Fruit fly (Drosophila melanogaster) whole organism, embryonic: Measurements from ENCODE around the gene Rilpl.

Experiments
- Aef1 ChIP-seq: fragments of 200-800 bp; sonication (Bioruptor generic); IDR thresholded peaks from 3 replicates; pipeline ENCODE4 v1.3.6; 2022; ENCODE audit warnings: missing biosample characterization, missing genetic modification characterization
- Asciz ChIP-seq: fragments of 200-800 bp; sonication (Bioruptor generic); optimal IDR thresholded peaks from 2 replicates; lab custom pipeline; 2017; ENCODE audit warnings: missing biosample characterization, mild to moderate bottlenecking, missing genetic modification characterization, missing genetic modification reagents
- CG10267 ChIP-seq: fragments of 200-800 bp; sonication (Bioruptor generic); optimal IDR thresholded peaks from 2 replicates; lab custom pipeline; 2018; ENCODE audit warnings: missing biosample characterization, mild to moderate bottlenecking, missing genetic modification characterization, moderate library complexity
- CG10274 ChIP-seq: fragments of 200-800 bp; sonication (Bioruptor generic); optimal IDR thresholded peaks from 3 replicates; lab custom pipeline; 2017; ENCODE audit warnings: missing biosample characterization, mild to moderate bottlenecking, missing genetic modification characterization
- CG10543 ChIP-seq: fragments of 200-800 bp; sonication (Bioruptor generic); optimal IDR thresholded peaks from 3 replicates; lab custom pipeline; 2017; ENCODE audit warnings: missing biosample characterization, mild to moderate bottlenecking, missing genetic modification characterization, moderate library complexity
- CG11085 ChIP-seq: fragments of 200-800 bp; sonication (Bioruptor generic); IDR thresholded peaks from 2 replicates; pipeline ENCODE4 v1.3.6; 2022; ENCODE audit warnings: missing biosample characterization, missing genetic modification characterization
- CG12219 ChIP-seq: fragments of 200-800 bp; sonication (Bioruptor generic); optimal IDR thresholded peaks from 3 replicates; lab custom pipeline; 2018; ENCODE audit warnings: missing biosample characterization, mild to moderate bottlenecking, missing genetic modification characterization
- CG13424 ChIP-seq: fragments of 200-800 bp; sonication (Bioruptor generic); optimal IDR thresholded peaks from 2 replicates; lab custom pipeline; 2019; ENCODE audit warnings: missing biosample characterization, mild to moderate bottlenecking, missing genetic modification characterization, moderate library complexity
- CG14014 ChIP-seq: fragments of 200-800 bp; sonication (Bioruptor generic); IDR thresholded peaks from 2 replicates; pipeline ENCODE4 v1.3.6; 2022; ENCODE audit warnings: missing biosample characterization, missing genetic modification characterization
- CG14860 ChIP-seq: fragments of 200-800 bp; sonication (Bioruptor generic); IDR thresholded peaks from 3 replicates; pipeline ENCODE4 v1.3.6; 2022; ENCODE audit warnings: missing biosample characterization, missing genetic modification characterization; ENCODE audit not compliant: partially characterized antibody
- CG16779 ChIP-seq: fragments of 200-800 bp; sonication (Bioruptor generic); IDR thresholded peaks from 2 replicates; pipeline ENCODE4 v1.3.6; 2022; ENCODE audit warnings: missing biosample characterization, missing genetic modification characterization
- CG16815 ChIP-seq: fragments of 200-800 bp; sonication (Bioruptor generic); optimal IDR thresholded peaks from 3 replicates; lab custom pipeline; 2017; ENCODE audit warnings: missing biosample characterization, mild to moderate bottlenecking, missing genetic modification characterization
- CG18599 ChIP-seq: fragments of 200-800 bp; sonication (Bioruptor generic); optimal IDR thresholded peaks from 3 replicates; lab custom pipeline; 2017; ENCODE audit warnings: missing biosample characterization, missing genetic modification characterization, mild to moderate bottlenecking, moderate library complexity, missing genetic modification reagents
- CG30431 ChIP-seq: fragments of 200-800 bp; sonication (Bioruptor generic); optimal IDR thresholded peaks from 2 replicates; lab custom pipeline; 2017; ENCODE audit warnings: missing biosample characterization, missing genetic modification characterization
- CG3065 ChIP-seq: fragments of 200-800 bp; sonication (Bioruptor generic); optimal IDR thresholded peaks from 2 replicates; lab custom pipeline; 2016; ENCODE audit warnings: missing biosample characterization, missing genetic modification characterization
- CG31388 ChIP-seq: fragments of 200-800 bp; sonication (Bioruptor generic); optimal IDR thresholded peaks from 2 replicates; lab custom pipeline; 2016; ENCODE audit warnings: missing biosample characterization, missing genetic modification characterization
- CG34224 ChIP-seq: fragments of 200-800 bp; sonication (Bioruptor generic); IDR thresholded peaks from 3 replicates; pipeline ENCODE4 v1.3.6; 2022; ENCODE audit warnings: missing biosample characterization, missing genetic modification characterization; ENCODE audit not compliant: partially characterized antibody
- CG3995 ChIP-seq: fragments of 200-800 bp; sonication (Bioruptor generic); optimal IDR thresholded peaks from 3 replicates; lab custom pipeline; 2016; ENCODE audit warnings: missing biosample characterization, missing genetic modification characterization
- CG5245 ChIP-seq: fragments of 200-800 bp; sonication (Bioruptor generic); optimal IDR thresholded peaks from 3 replicates; lab custom pipeline; 2016; ENCODE audit warnings: missing biosample characterization, missing genetic modification characterization
- CG6272 ChIP-seq: fragments of 200-800 bp; sonication (Bioruptor generic); IDR thresholded peaks from 2 replicates; pipeline ENCODE4 v1.3.6; 2022; ENCODE audit warnings: missing biosample characterization, missing genetic modification characterization
- CG6654 ChIP-seq: fragments of 200-800 bp; sonication (Bioruptor generic); optimal IDR thresholded peaks from 2 replicates; lab custom pipeline; 2017; ENCODE audit warnings: missing biosample characterization, mild to moderate bottlenecking, missing genetic modification characterization
- CG6689 ChIP-seq: fragments of 200-800 bp; sonication (Bioruptor generic); IDR thresholded peaks from 2 replicates; pipeline ENCODE4 v1.3.6; 2022; ENCODE audit warnings: missing biosample characterization, missing genetic modification characterization
- CG7556 ChIP-seq: fragments of 200-800 bp; sonication (Bioruptor generic); optimal IDR thresholded peaks from 2 replicates; lab custom pipeline; 2017; ENCODE audit warnings: missing biosample characterization, mild to moderate bottlenecking, missing genetic modification characterization
- CG8281 ChIP-seq: fragments of 200-800 bp; sonication (Bioruptor generic); optimal IDR thresholded peaks from 2 replicates; lab custom pipeline; 2018; ENCODE audit warnings: missing biosample characterization, mild to moderate bottlenecking, missing genetic modification characterization, moderate library complexity
- CG8765 ChIP-seq: fragments of 200-800 bp; sonication (Bioruptor generic); IDR thresholded peaks from 2 replicates; pipeline ENCODE4 v1.3.6; 2022; ENCODE audit warnings: missing biosample characterization, missing genetic modification characterization
- CG9437 ChIP-seq: fragments of 200-800 bp; sonication (Bioruptor generic); optimal IDR thresholded peaks from 2 replicates; lab custom pipeline; 2018; ENCODE audit warnings: missing biosample characterization, mild to moderate bottlenecking, missing genetic modification characterization
- D ChIP-seq, 2 experiments: fragments of 200-800 bp in 1 of 2; fragments of >200 bp in 1 of 2; sonication (Bioruptor generic) in 1 of 2; optimal IDR thresholded peaks; 2 replicates in 1 of 2; 3 replicates in 1 of 2; lab custom pipeline; 2017; ENCODE audit warnings: mild to moderate bottlenecking in 1 of 2, missing biosample characterization in 1 of 2, missing genetic modification characterization in 1 of 2, missing genetic modification reagents in 1 of 2
- Hsf ChIP-seq: fragments of 200-800 bp; sonication (Bioruptor generic); optimal IDR thresholded peaks from 3 replicates; lab custom pipeline; 2016; ENCODE audit warnings: missing biosample characterization, missing genetic modification characterization
- Mrtf ChIP-seq: fragments of 200-800 bp; sonication (Bioruptor generic); IDR thresholded peaks from 3 replicates; pipeline ENCODE4 v1.3.6; 2022; ENCODE audit warnings: missing biosample characterization, missing genetic modification characterization
- Poxn ChIP-seq: fragments of 200-800 bp; sonication (Bioruptor generic); IDR thresholded peaks from 2 replicates; pipeline ENCODE4 v1.3.6; 2022; ENCODE audit warnings: missing biosample characterization, missing genetic modification characterization
- Sox100B ChIP-seq: fragments of 200-800 bp; sonication (Bioruptor generic); optimal IDR thresholded peaks from 3 replicates; lab custom pipeline; 2018; ENCODE audit warnings: missing biosample characterization, mild to moderate bottlenecking, missing genetic modification characterization
- az2 ChIP-seq: fragments of 200-800 bp; sonication (Bioruptor generic); optimal IDR thresholded peaks from 3 replicates; lab custom pipeline; 2016; ENCODE audit warnings: missing biosample characterization, missing genetic modification characterization
- da ChIP-seq: fragments of 200-800 bp; sonication (Bioruptor generic); optimal IDR thresholded peaks from 2 replicates; lab custom pipeline; 2016; ENCODE audit warnings: missing biosample characterization, missing genetic modification characterization
- disco-r ChIP-seq: fragments of 200-800 bp; sonication (Bioruptor generic); optimal IDR thresholded peaks from 2 replicates; lab custom pipeline; 2016; ENCODE audit warnings: missing biosample characterization, missing genetic modification characterization
- dpn ChIP-seq, 2 experiments: fragments of 200-800 bp; sonication (Bioruptor generic); optimal IDR thresholded peaks; 3 replicates each; lab custom pipeline; 2016; ENCODE audit warnings: missing biosample characterization in 2 of 2, missing genetic modification characterization in 2 of 2
- ham ChIP-seq: fragments of 200-800 bp; sonication (Bioruptor generic); IDR thresholded peaks from 2 replicates; pipeline ENCODE4 v1.3.6; 2022; ENCODE audit warnings: missing biosample characterization, missing genetic modification characterization
- kay ChIP-seq: fragments of 200-800 bp; sonication (Bioruptor generic); optimal IDR thresholded peaks from 2 replicates; lab custom pipeline; 2016; ENCODE audit warnings: missing biosample characterization, missing genetic modification characterization
- lab ChIP-seq: fragments of 200-800 bp; sonication (Bioruptor generic); optimal IDR thresholded peaks from 3 replicates; lab custom pipeline; 2017; ENCODE audit warnings: missing biosample characterization, missing genetic modification characterization, mild to moderate bottlenecking, moderate library complexity, missing genetic modification reagents
- lmd ChIP-seq: fragments of 200-800 bp; sonication (Bioruptor generic); IDR thresholded peaks from 2 replicates; pipeline ENCODE4 v1.3.6; 2022; ENCODE audit warnings: missing biosample characterization, missing genetic modification characterization
- mld ChIP-seq: fragments of 200-800 bp; sonication (Bioruptor generic); IDR thresholded peaks from 3 replicates; pipeline ENCODE4 v1.3.6; 2022; ENCODE audit warnings: missing biosample characterization, missing genetic modification characterization; ENCODE audit not compliant: partially characterized antibody
- nau ChIP-seq: fragments of 200-800 bp; sonication (Bioruptor generic); optimal IDR thresholded peaks from 3 replicates; lab custom pipeline; 2017; ENCODE audit warnings: missing biosample characterization, mild to moderate bottlenecking, missing genetic modification characterization, missing genetic modification reagents
- otp ChIP-seq: fragments of 200-800 bp; sonication (Bioruptor generic); IDR thresholded peaks from 3 replicates; pipeline ENCODE4, ENCODE4 v1.3.6; 2022; ENCODE audit warnings: missing biosample characterization, missing genetic modification characterization
- phol ChIP-seq: fragments of 200-800 bp; sonication (Bioruptor generic); optimal IDR thresholded peaks from 3 replicates; lab custom pipeline; 2018; ENCODE audit warnings: missing biosample characterization, mild to moderate bottlenecking, missing genetic modification characterization, moderate library complexity
- ranshi ChIP-seq: fragments of 200-800 bp; sonication (Bioruptor generic); IDR thresholded peaks from 2 replicates; pipeline ENCODE4 v1.3.6; 2022; ENCODE audit warnings: missing biosample characterization, missing genetic modification characterization
- ro ChIP-seq: fragments of 200-800 bp; sonication (Bioruptor generic); IDR thresholded peaks from 2 replicates; pipeline ENCODE4 v1.3.6; 2022; ENCODE audit warnings: missing biosample characterization, missing genetic modification characterization
- sens-2 ChIP-seq: fragments of 200-800 bp; sonication (Bioruptor generic); IDR thresholded peaks from 2 replicates; pipeline ENCODE4 v1.3.6; 2022; ENCODE audit warnings: missing biosample characterization, missing genetic modification characterization
- sima ChIP-seq: fragments of 200-800 bp; sonication (Bioruptor generic); optimal IDR thresholded peaks from 2 replicates; lab custom pipeline; 2016; ENCODE audit warnings: missing biosample characterization, missing genetic modification characterization
- sisA ChIP-seq: fragments of 200-800 bp; sonication (Bioruptor generic); IDR thresholded peaks from 2 replicates; pipeline ENCODE4 v1.3.6; 2022; ENCODE audit warnings: missing biosample characterization, missing genetic modification characterization
- slp2 ChIP-seq: fragments of 200-800 bp; sonication (Bioruptor generic); optimal IDR thresholded peaks from 2 replicates; lab custom pipeline; 2016; ENCODE audit warnings: missing biosample characterization, missing genetic modification characterization
- ssp ChIP-seq: fragments of 200-800 bp; sonication (Bioruptor generic); IDR thresholded peaks from 2 replicates; pipeline ENCODE4 v1.3.6; 2022; ENCODE audit warnings: missing biosample characterization, missing genetic modification characterization
- sug ChIP-seq: fragments of 200-800 bp; optimal IDR thresholded peaks from 2 replicates; lab custom pipeline; 2019; ENCODE audit warnings: missing biosample characterization, mild to moderate bottlenecking, missing genetic modification characterization, moderate library complexity
- z ChIP-seq: fragments of 200-800 bp; sonication (Bioruptor generic); IDR thresholded peaks from 3 replicates; pipeline ENCODE4 v1.3.6; 2022; ENCODE audit warnings: missing biosample characterization, missing genetic modification characterization

Gene Rilpl

dm6 chrX:1392875-1393274 lies at the start of gene Rilpl (continued):
- TF ChIP-seq CG12219 (GFP tag; lab: Kevin White, UChicago) (no peak), CG18599 (GFP tag; lab: Kevin White, UChicago) (no peak), dpn (GFP tag; optimal IDR thresholded peaks at IDR 0.05; lab: Kevin White, UChicago) (peak in 1 of 2 experiments; percentile 50), D (optimal IDR thresholded peaks at IDR 0.05; lab: Kevin White, UChicago) (no peak), D (GFP tag; optimal IDR thresholded peaks at IDR 0.05; lab: Kevin White, UChicago) (no peak), CG8281 (tag; lab: Kevin White, UChicago) (no peak), Mrtf (GFP tag; lab: Robert Waterston, UW) (no peak), CG3065 (no peak), ranshi (GFP tag; lab: Robert Waterston, UW) (no peak), CG16815 (GFP tag; lab: Kevin White, UChicago) (no peak), sug (tag; lab: Kevin White, UChicago) (peak; percentile 41), Poxn (no peak), az2 (GFP tag; lab: Kevin White, UChicago) (no peak), CG10274 (no peak), sens-2 (GFP tag; lab: Robert Waterston, UW) (no peak), Asciz (GFP tag; lab: Kevin White, UChicago) (no peak), ro (no peak), Hsf (GFP tag; lab: Kevin White, UChicago) (peak; percentile 37), CG34224 (GFP tag; lab: Robert Waterston, UW) (no peak), CG14860 (GFP tag; lab: Robert Waterston, UW) (no peak), sisA (GFP tag; lab: Robert Waterston, UW) (no peak), z (no peak), ssp (GFP tag; lab: Robert Waterston, UW) (no peak), CG5245 (GFP tag; lab: Kevin White, UChicago) (peak; percentile 8), CG14014 (GFP tag; lab: Robert Waterston, UW) (no peak), Sox100B (GFP tag; lab: Kevin White, UChicago) (no peak), da (GFP tag; lab: Kevin White, UChicago) (no peak), CG6272 (GFP tag; lab: Robert Waterston, UW) (no peak), CG8765 (GFP tag; lab: Robert Waterston, UW) (no peak), lmd (GFP tag; lab: Robert Waterston, UW) (no peak), nau (no peak), CG9437 (no peak), ham (GFP tag; lab: Robert Waterston, UW) (no peak), CG3995 (GFP tag; lab: Kevin White, UChicago) (peak; percentile 56), slp2 (GFP tag; lab: Kevin White, UChicago) (no peak), CG6654 (GFP tag; lab: Kevin White, UChicago) (no peak), CG6689 (GFP tag; lab: Robert Waterston, UW) (no peak), phol (tag; lab: Kevin White, UChicago) (peak; percentile 24), CG10267 (tag; lab: Kevin White, UChicago) (peak; percentile 95), CG10543 (no peak), CG11085 (no peak), otp (GFP tag; lab: Robert Waterston, UW) (no peak), CG7556 (GFP tag; lab: Kevin White, UChicago) (no peak), disco-r (GFP tag; lab: Kevin White, UChicago) (no peak), CG30431 (no peak), CG16779 (0 out of 2 replicates have a peak, but pooled peaks have one; percentile 35), kay (peak; percentile 94), sima (GFP tag; lab: Kevin White, UChicago) (no peak), CG31388 (GFP tag; lab: Kevin White, UChicago) (no peak), Aef1 (no peak), CG13424 (tag; lab: Kevin White, UChicago) (no peak), mld (no peak), lab (GFP tag; lab: Kevin White, UChicago) (peak; percentile 39)
